Fruit fly (Drosophila melanogaster) whole organism, embryonic: Measurements from ENCODE around the gene wam.
A peak's percentile ranks its signal among the peaks of the same experiment; 100 is the strongest.

Source experiments
- C15 ChIP-seq: fragments of 200-800 bp; sonication (Bioruptor generic); IDR thresholded peaks from 3 replicates; pipeline ENCODE4 v1.3.6; 2022; ENCODE audit warnings: missing biosample characterization, missing genetic modification characterization
- CG10147 ChIP-seq: fragments of 200-800 bp; sonication (Bioruptor generic); optimal IDR thresholded peaks from 2 replicates; lab custom pipeline; 2019; ENCODE audit warnings: missing biosample characterization, mild to moderate bottlenecking, missing genetic modification characterization, moderate library complexity
- CG1233 ChIP-seq: fragments of 200-800 bp; sonication (Bioruptor generic); optimal IDR thresholded peaks from 4 replicates; lab custom pipeline; 2018; ENCODE audit warnings: missing biosample characterization, mild to moderate bottlenecking, missing genetic modification characterization
- CG12659 ChIP-seq: fragments of 200-800 bp; sonication (Bioruptor generic); optimal IDR thresholded peaks from 3 replicates; lab custom pipeline; 2017; ENCODE audit warnings: mild to moderate bottlenecking, missing biosample characterization, missing genetic modification reagents, missing genetic modification characterization
- CG13775 ChIP-seq: fragments of 200-800 bp; sonication (Bioruptor generic); optimal IDR thresholded peaks from 3 replicates; lab custom pipeline; 2017; ENCODE audit warnings: missing biosample characterization, mild to moderate bottlenecking, missing genetic modification characterization
- CG14965 ChIP-seq: fragments of 200-800 bp; sonication (Bioruptor generic); optimal IDR thresholded peaks from 2 replicates; lab custom pipeline; 2016; ENCODE audit warnings: missing biosample characterization, missing genetic modification characterization, borderline replicate concordance
- CG16815 ChIP-seq: fragments of 200-800 bp; sonication (Bioruptor generic); optimal IDR thresholded peaks from 3 replicates; lab custom pipeline; 2017; ENCODE audit warnings: missing biosample characterization, mild to moderate bottlenecking, missing genetic modification characterization
- CG17612 ChIP-seq: fragments of 200-800 bp; sonication (Bioruptor generic); IDR thresholded peaks from 2 replicates; pipeline ENCODE4 v1.3.6; 2022; ENCODE audit warnings: missing biosample characterization, missing genetic modification characterization
- CG2120 ChIP-seq: fragments of 200-800 bp; sonication (Bioruptor generic); optimal IDR thresholded peaks from 3 replicates; lab custom pipeline; 2016; ENCODE audit warnings: missing biosample characterization, missing genetic modification characterization
- CG2199 ChIP-seq: fragments of 200-800 bp; sonication (Bioruptor generic); IDR thresholded peaks from 3 replicates; pipeline ENCODE4 v1.3.6; 2022; ENCODE audit warnings: missing biosample characterization, missing genetic modification characterization
- CG32772 ChIP-seq: fragments of 200-800 bp; sonication (Bioruptor generic); IDR thresholded peaks from 2 replicates; pipeline ENCODE4 v1.3.6; 2022; ENCODE audit warnings: missing biosample characterization, missing genetic modification characterization
- CG33213 ChIP-seq: fragments of 200-800 bp; sonication (Bioruptor generic); optimal IDR thresholded peaks from 3 replicates; lab custom pipeline; 2016; ENCODE audit warnings: missing biosample characterization, missing genetic modification characterization
- CG3995 ChIP-seq: fragments of 200-800 bp; sonication (Bioruptor generic); optimal IDR thresholded peaks from 3 replicates; lab custom pipeline; 2016; ENCODE audit warnings: missing biosample characterization, missing genetic modification characterization
- CG4282 ChIP-seq: fragments of 200-800 bp; sonication (Bioruptor generic); optimal IDR thresholded peaks from 2 replicates; lab custom pipeline; 2016; ENCODE audit warnings: missing biosample characterization, missing genetic modification characterization
- CG4854 ChIP-seq: fragments of 200-800 bp; sonication (Bioruptor generic); optimal IDR thresholded peaks from 2 replicates; lab custom pipeline; 2016; ENCODE audit warnings: missing biosample characterization, missing genetic modification characterization, inconsistent platforms
- CG6654 ChIP-seq: fragments of 200-800 bp; sonication (Bioruptor generic); optimal IDR thresholded peaks from 2 replicates; lab custom pipeline; 2017; ENCODE audit warnings: missing biosample characterization, mild to moderate bottlenecking, missing genetic modification characterization
- CG7928 ChIP-seq: fragments of 200-800 bp; sonication (Bioruptor generic); optimal IDR thresholded peaks from 2 replicates; lab custom pipeline; 2017; ENCODE audit warnings: missing biosample characterization, mild to moderate bottlenecking, missing genetic modification characterization
- CG8281 ChIP-seq: fragments of 200-800 bp; sonication (Bioruptor generic); optimal IDR thresholded peaks from 2 replicates; lab custom pipeline; 2018; ENCODE audit warnings: missing biosample characterization, mild to moderate bottlenecking, missing genetic modification characterization, moderate library complexity
- CrebB ChIP-seq: fragments of 200-800 bp; sonication (Bioruptor generic); optimal IDR thresholded peaks from 3 replicates; lab custom pipeline; 2018; ENCODE audit warnings: missing biosample characterization, mild to moderate bottlenecking, missing genetic modification characterization
- Dip2 ChIP-seq: fragments of 200-800 bp; sonication (Bioruptor generic); IDR thresholded peaks from 2 replicates; pipeline ENCODE4 v1.3.6; 2022; ENCODE audit warnings: missing biosample characterization, missing genetic modification characterization
- E2f1 ChIP-seq: fragments of 200-800 bp; sonication (Bioruptor generic); IDR thresholded peaks from 2 replicates; pipeline ENCODE4 v1.3.6; 2022; ENCODE audit warnings: missing biosample characterization, missing genetic modification characterization
- Gsc ChIP-seq: fragments of 200-800 bp; sonication (Bioruptor generic); IDR thresholded peaks from 2 replicates; pipeline ENCODE4 v1.3.6; 2022; ENCODE audit warnings: missing biosample characterization, missing genetic modification characterization
- Hr51 ChIP-seq, 2 experiments: fragments of 200-800 bp; sonication (Bioruptor generic); optimal IDR thresholded peaks; 2 replicates in 1 of 2; 3 replicates in 1 of 2; lab custom pipeline; 2016 to 2018; ENCODE audit warnings: missing biosample characterization in 2 of 2, missing genetic modification characterization in 2 of 2, mild to moderate bottlenecking in 1 of 2, moderate library complexity in 1 of 2
- Hr78 ChIP-seq, 2 experiments: fragments of 200-800 bp in 1 of 2; fragments of >200 bp in 1 of 2; sonication (Bioruptor generic) in 1 of 2; optimal IDR thresholded peaks; 2 replicates each; lab custom pipeline; 2017 to 2019; ENCODE audit warnings: missing biosample characterization in 2 of 2, missing genetic modification characterization in 2 of 2, mild to moderate bottlenecking in 1 of 2, moderate library complexity in 1 of 2
- MBD-R2 ChIP-seq: fragments of 200-800 bp; sonication (Bioruptor generic); IDR thresholded peaks from 2 replicates; pipeline ENCODE4 v1.3.6; 2022; ENCODE audit warnings: missing biosample characterization, missing genetic modification characterization
- Max ChIP-seq: fragments of 200-800 bp; sonication (Bioruptor generic); optimal IDR thresholded peaks from 2 replicates; lab custom pipeline; 2016; ENCODE audit warnings: missing biosample characterization, mild to moderate bottlenecking, missing genetic modification characterization
- Meics ChIP-seq: fragments of 200-800 bp; sonication (Bioruptor generic); optimal IDR thresholded peaks from 2 replicates; lab custom pipeline; 2017; ENCODE audit warnings: missing biosample characterization, mild to moderate bottlenecking, missing genetic modification characterization
- NC2β ChIP-seq: fragments of 200-800 bp; sonication (Bioruptor generic); optimal IDR thresholded peaks from 2 replicates; lab custom pipeline; 2016; ENCODE audit warnings: missing biosample characterization, missing genetic modification characterization
- Poxn ChIP-seq: fragments of 200-800 bp; sonication (Bioruptor generic); IDR thresholded peaks from 2 replicates; pipeline ENCODE4 v1.3.6; 2022; ENCODE audit warnings: missing biosample characterization, missing genetic modification characterization
- Vsx1 ChIP-seq: fragments of 200-800 bp; sonication (Bioruptor generic); optimal IDR thresholded peaks from 2 replicates; lab custom pipeline; 2017; ENCODE audit warnings: missing biosample characterization, mild to moderate bottlenecking, missing genetic modification characterization, missing genetic modification reagents
- YL-1 ChIP-seq: fragments of 200-800 bp; sonication (Bioruptor generic); optimal IDR thresholded peaks from 3 replicates; lab custom pipeline; 2017; ENCODE audit warnings: missing biosample characterization, mild to moderate bottlenecking, missing genetic modification characterization
- bab2 ChIP-seq: fragments of 200-800 bp; sonication (Bioruptor generic); optimal IDR thresholded peaks from 2 replicates; lab custom pipeline; 2016; ENCODE audit warnings: missing biosample characterization, missing genetic modification characterization
- bowl ChIP-seq: fragments of 200-800 bp; sonication (Bioruptor generic); IDR thresholded peaks from 2 replicates; pipeline ENCODE4 v1.3.6; 2022; ENCODE audit warnings: missing biosample characterization, missing genetic modification characterization
- disco-r ChIP-seq: fragments of 200-800 bp; sonication (Bioruptor generic); optimal IDR thresholded peaks from 2 replicates; lab custom pipeline; 2016; ENCODE audit warnings: missing biosample characterization, missing genetic modification characterization
- dysf ChIP-seq: fragments of 200-800 bp; sonication (Bioruptor generic); IDR thresholded peaks from 3 replicates; pipeline ENCODE4 v1.3.6; 2022; ENCODE audit warnings: missing biosample characterization, missing genetic modification characterization
- eyg ChIP-seq: fragments of 200-800 bp; sonication (Bioruptor generic); optimal IDR thresholded peaks from 3 replicates; lab custom pipeline; 2016; ENCODE audit warnings: missing biosample characterization, missing genetic modification characterization
- ftz-f1 ChIP-seq: fragments of 200-800 bp; sonication (Bioruptor generic); optimal IDR thresholded peaks from 2 replicates; lab custom pipeline; 2016; ENCODE audit warnings: missing biosample characterization, missing genetic modification characterization
- ham ChIP-seq: fragments of 200-800 bp; sonication (Bioruptor generic); IDR thresholded peaks from 2 replicates; pipeline ENCODE4 v1.3.6; 2022; ENCODE audit warnings: missing biosample characterization, missing genetic modification characterization
- hb ChIP-seq: fragments of 200-800 bp; sonication (Bioruptor generic); IDR thresholded peaks from 3 replicates; pipeline ENCODE4 v1.3.6; 2022; ENCODE audit warnings: missing biosample characterization, missing genetic modification characterization; ENCODE audit not compliant: partially characterized antibody
- kni ChIP-seq: fragments of 200-800 bp; sonication (Bioruptor generic); optimal IDR thresholded peaks from 3 replicates; lab custom pipeline; 2017; ENCODE audit warnings: mild to moderate bottlenecking, missing biosample characterization, missing genetic modification reagents, missing genetic modification characterization
- knrl ChIP-seq: fragments of 200-800 bp; sonication (Bioruptor generic); IDR thresholded peaks from 3 replicates; pipeline ENCODE4 v1.3.6; 2022; ENCODE audit warnings: missing biosample characterization, missing genetic modification characterization; ENCODE audit not compliant: partially characterized antibody
- nerfin-1 ChIP-seq: fragments of 200-800 bp; sonication (Bioruptor generic); optimal IDR thresholded peaks from 3 replicates; lab custom pipeline; 2019; ENCODE audit warnings: missing biosample characterization, mild to moderate bottlenecking, missing genetic modification characterization, moderate library complexity
- pan ChIP-seq, 4 experiments: fragments of >200 bp in 3 of 4; fragments of 200-800 bp in 1 of 4; sonication (Bioruptor generic) in 1 of 4; optimal IDR thresholded peaks in 3 of 4; IDR thresholded peaks in 1 of 4; 2 replicates each; pipeline versions ENCODE4 v1.3.6 to Lab custom; 2017 to 2022; ENCODE audit warnings: missing biosample characterization in 2 of 4, missing genetic modification characterization in 2 of 4, mixed read lengths in 1 of 4
- phol ChIP-seq: fragments of 200-800 bp; sonication (Bioruptor generic); optimal IDR thresholded peaks from 3 replicates; lab custom pipeline; 2018; ENCODE audit warnings: missing biosample characterization, mild to moderate bottlenecking, missing genetic modification characterization, moderate library complexity
- salm ChIP-seq: fragments of 200-800 bp; sonication (Bioruptor generic); optimal IDR thresholded peaks from 2 replicates; lab custom pipeline; 2018; ENCODE audit warnings: missing biosample characterization, mild to moderate bottlenecking, missing genetic modification characterization
- sens ChIP-seq: fragments of 200-800 bp; sonication (Bioruptor generic); peaks from one replicate; lab custom pipeline; 2016; ENCODE audit warnings: missing biosample characterization, missing genetic modification characterization
- sisA ChIP-seq: fragments of 200-800 bp; sonication (Bioruptor generic); IDR thresholded peaks from 2 replicates; pipeline ENCODE4 v1.3.6; 2022; ENCODE audit warnings: missing biosample characterization, missing genetic modification characterization
- slbo ChIP-seq: fragments of 200-800 bp; sonication (Bioruptor generic); IDR thresholded peaks from 2 replicates; pipeline ENCODE4 v1.3.6; 2022; ENCODE audit warnings: missing biosample characterization, missing genetic modification characterization
- sr ChIP-seq: fragments of 200-800 bp; sonication (Bioruptor generic); IDR thresholded peaks from 3 replicates; pipeline ENCODE4 v1.3.6; 2022; ENCODE audit warnings: missing biosample characterization, missing genetic modification characterization
- twi ChIP-seq: fragments of 200-800 bp; optimal IDR thresholded peaks from 2 replicates; lab custom pipeline; 2019; ENCODE audit warnings: missing biosample characterization, mild to moderate bottlenecking, missing genetic modification characterization, moderate library complexity

The wam gene

dm6 chr3R:23257986-23258427 is 29.8 kb downstream of the wam start, which contains the start of the genes wda and Pex11c (continued):
- TF ChIP-seq disco-r (GFP tag; lab: Kevin White, UChicago) (no peak), Vsx1 (GFP tag; lab: Kevin White, UChicago) (no peak), CG13775 (GFP tag; lab: Kevin White, UChicago) (peak; percentile 93), CG7928 (GFP tag; lab: Kevin White, UChicago) (no peak), CG12659 (GFP tag; lab: Kevin White, UChicago) (peak; percentile 92), Meics (peak; percentile 75), sisA (no peak), bab2 (GFP tag; lab: Kevin White, UChicago) (no peak), CG1233 (GFP tag; lab: Kevin White, UChicago) (peak; percentile 69), knrl (no peak; the same call in 1 of the 3 replicates), CrebB (tag; lab: Kevin White, UChicago) (peak; percentile 29), CG10147 (GFP tag; lab: Kevin White, UChicago) (peak; percentile 66), Poxn (peak; percentile 35; the same call in 1 of the 2 replicates), salm (tag; lab: Kevin White, UChicago) (peak; percentile 79), CG32772 (GFP tag; lab: Robert Waterston, UW) (no peak; the same call in 1 of the 2 replicates), nerfin-1 (peak; percentile 53), hb (no peak; the same call in 2 of the 3 replicates), CG33213 (no peak), Gsc (no peak), pan (optimal IDR thresholded peaks at IDR 0.05; lab: Kevin White, UChicago) (no peak), pan (GFP tag; optimal IDR thresholded peaks at IDR 0.05 in 1 of 2, IDR thresholded peaks at IDR 0.05 in 1 of 2) (peak in 1 of 2 experiments; percentile 92), kni (no peak), slbo (GFP tag; lab: Robert Waterston, UW) (peak; percentile 92), CG17612 (GFP tag; lab: Robert Waterston, UW) (0 out of 2 replicates have a peak, but pooled peaks have one; percentile 40), CG8281 (tag; lab: Kevin White, UChicago) (peak; percentile 73), phol (peak; percentile 84), E2f1 (GFP tag; lab: Robert Waterston, UW) (peak; percentile 88), bowl (GFP tag; lab: Robert Waterston, UW) (peak; percentile 67), CG6654 (GFP tag; lab: Kevin White, UChicago) (no peak), sr (GFP tag; lab: Robert Waterston, UW) (no peak), Hr78 (GFP tag; optimal IDR thresholded peaks at IDR 0.05; lab: Kevin White, UChicago) (no peak), CG4854 (GFP tag; lab: Kevin White, UChicago) (no peak), eyg (GFP tag; lab: Kevin White, UChicago) (no peak), CG2120 (peak; percentile 78), CG16815 (GFP tag; lab: Kevin White, UChicago) (peak; percentile 72), ftz-f1 (GFP tag; lab: Kevin White, UChicago) (no peak), NC2β (GFP tag; lab: Kevin White, UChicago) (peak; percentile 19), Dip2 (no peak), sens (peak; percentile 75), YL-1 (peak; percentile 71), CG2199 (GFP tag; lab: Robert Waterston, UW) (no peak), ham (GFP tag; lab: Robert Waterston, UW) (no peak), MBD-R2 (GFP tag; lab: Robert Waterston, UW) (peak; percentile 87), CG4282 (GFP tag; lab: Kevin White, UChicago) (no peak), C15 (GFP tag; lab: Robert Waterston, UW) (0 out of 3 replicates have a peak, but pooled peaks have one; percentile 8), CG14965 (GFP tag; lab: Kevin White, UChicago) (no peak), CG3995 (no peak), dysf (GFP tag; lab: Robert Waterston, UW) (peak; percentile 90), Max (GFP tag; lab: Kevin White, UChicago) (peak; percentile 34), twi (tag; lab: Kevin White, UChicago) (peak; percentile 86), Hr51 (GFP tag; optimal IDR thresholded peaks at IDR 0.05; lab: Kevin White, UChicago) (peak; percentile 56 to 92)
